Fruit fly (Drosophila melanogaster) whole organism, embryonic: Measurements from ENCODE around the gene CG14190.

Experiments used
- CG10274 ChIP-seq: fragments of 200-800 bp; sonication (Bioruptor generic); optimal IDR thresholded peaks from 3 replicates; lab custom pipeline; 2017; ENCODE audit warnings: missing biosample characterization, mild to moderate bottlenecking, missing genetic modification characterization
- CG10366 ChIP-seq: fragments of 200-800 bp; sonication (Bioruptor generic); IDR thresholded peaks from 2 replicates; pipeline ENCODE4 v1.3.6; 2022; ENCODE audit warnings: missing biosample characterization, missing genetic modification characterization
- CG10979 ChIP-seq: fragments of 200-800 bp; sonication (Bioruptor generic); optimal IDR thresholded peaks from 2 replicates; lab custom pipeline; 2018; ENCODE audit warnings: missing biosample characterization, mild to moderate bottlenecking, missing genetic modification characterization, moderate library complexity
- CG11695 ChIP-seq: fragments of 200-800 bp; sonication (Bioruptor generic); IDR thresholded peaks from 3 replicates; pipeline ENCODE4 v1.3.6; 2022; ENCODE audit warnings: missing biosample characterization, missing genetic modification characterization
- CG13123 ChIP-seq: fragments of 200-800 bp; sonication (Bioruptor generic); optimal IDR thresholded peaks from 2 replicates; lab custom pipeline; 2016; ENCODE audit warnings: missing biosample characterization, missing genetic modification characterization
- CG15011 ChIP-seq: fragments of 200-800 bp; sonication (Bioruptor generic); optimal IDR thresholded peaks from 3 replicates; lab custom pipeline; 2018; ENCODE audit warnings: missing biosample characterization, mild to moderate bottlenecking, missing genetic modification characterization
- CG17186 ChIP-seq: fragments of 200-800 bp; sonication (Bioruptor generic); optimal IDR thresholded peaks from 3 replicates; lab custom pipeline; 2017; ENCODE audit warnings: missing biosample characterization, missing genetic modification reagents, missing genetic modification characterization
- CG17568 ChIP-seq: fragments of 200-800 bp; sonication (Bioruptor generic); optimal IDR thresholded peaks from 2 replicates; lab custom pipeline; 2018; ENCODE audit warnings: missing biosample characterization, mild to moderate bottlenecking, missing genetic modification characterization, moderate library complexity
- CG17612 ChIP-seq: fragments of 200-800 bp; sonication (Bioruptor generic); IDR thresholded peaks from 2 replicates; pipeline ENCODE4 v1.3.6; 2022; ENCODE audit warnings: missing biosample characterization, missing genetic modification characterization
- CG17829 ChIP-seq: fragments of 200-800 bp; optimal IDR thresholded peaks from 2 replicates; lab custom pipeline; 2019; ENCODE audit warnings: missing biosample characterization, mild to moderate bottlenecking, missing genetic modification characterization, moderate library complexity
- CG2199 ChIP-seq: fragments of 200-800 bp; sonication (Bioruptor generic); IDR thresholded peaks from 3 replicates; pipeline ENCODE4 v1.3.6; 2022; ENCODE audit warnings: missing biosample characterization, missing genetic modification characterization
- CG3726 ChIP-seq: fragments of 200-800 bp; sonication (Bioruptor generic); IDR thresholded peaks from 3 replicates; pipeline ENCODE4, ENCODE4 v1.3.6; 2022; ENCODE audit warnings: missing biosample characterization, missing genetic modification characterization
- CG3847 ChIP-seq: fragments of 200-800 bp; sonication (Bioruptor generic); IDR thresholded peaks from 2 replicates; pipeline ENCODE4 v1.3.6; 2022; ENCODE audit warnings: missing biosample characterization, missing genetic modification characterization
- CG4404 ChIP-seq: fragments of 200-800 bp; sonication (Bioruptor generic); IDR thresholded peaks from 2 replicates; pipeline ENCODE4 v1.3.6; 2022; ENCODE audit warnings: missing biosample characterization, missing genetic modification characterization
- CG4424 ChIP-seq: fragments of 200-800 bp; sonication (Bioruptor generic); optimal IDR thresholded peaks from 3 replicates; lab custom pipeline; 2016; ENCODE audit warnings: missing biosample characterization, missing genetic modification characterization
- CG8290 ChIP-seq, 3 experiments: fragments of 200-800 bp; sonication (Bioruptor generic); optimal IDR thresholded peaks; 2 replicates each; lab custom pipeline; 2016 to 2019; ENCODE audit warnings: missing biosample characterization in 3 of 3, missing genetic modification characterization in 3 of 3, mild to moderate bottlenecking in 2 of 3, moderate library complexity in 1 of 3
- CG8924 ChIP-seq: fragments of 200-800 bp; optimal IDR thresholded peaks from 3 replicates; lab custom pipeline; 2019; ENCODE audit warnings: missing biosample characterization, mild to moderate bottlenecking, missing genetic modification characterization, moderate library complexity
- CG9817 ChIP-seq: fragments of 200-800 bp; sonication (Bioruptor generic); optimal IDR thresholded peaks from 2 replicates; lab custom pipeline; 2018; ENCODE audit warnings: missing biosample characterization, mild to moderate bottlenecking, missing genetic modification characterization, moderate library complexity
- CG9932 ChIP-seq: fragments of 200-800 bp; sonication (Bioruptor generic); IDR thresholded peaks from 2 replicates; pipeline ENCODE4 v1.3.6; 2022; ENCODE audit warnings: missing biosample characterization, missing genetic modification characterization
- Dref ChIP-seq: fragments of 200-800 bp; sonication (Bioruptor generic); IDR thresholded peaks from 2 replicates; pipeline ENCODE4 v1.3.6; 2022; ENCODE audit warnings: missing biosample characterization, missing genetic modification characterization
- E2f1 ChIP-seq: fragments of 200-800 bp; sonication (Bioruptor generic); IDR thresholded peaks from 2 replicates; pipeline ENCODE4 v1.3.6; 2022; ENCODE audit warnings: missing biosample characterization, missing genetic modification characterization
- Ets65A ChIP-seq: fragments of 200-800 bp; sonication (Bioruptor generic); peaks from one replicate; lab custom pipeline; 2016; ENCODE audit warnings: missing biosample characterization, missing genetic modification characterization
- Lim3 ChIP-seq: fragments of 200-800 bp; sonication (Bioruptor generic); IDR thresholded peaks from 2 replicates; pipeline ENCODE4 v1.3.6; 2022; ENCODE audit warnings: missing biosample characterization, missing genetic modification characterization
- Med ChIP-seq: fragments of 200-800 bp; sonication (Bioruptor generic); peaks from one replicate; lab custom pipeline; 2016; ENCODE audit warnings: missing biosample characterization, missing genetic modification characterization, mild to moderate bottlenecking, inconsistent platforms, moderate library complexity
- Sox100B ChIP-seq: fragments of 200-800 bp; sonication (Bioruptor generic); optimal IDR thresholded peaks from 3 replicates; lab custom pipeline; 2018; ENCODE audit warnings: missing biosample characterization, mild to moderate bottlenecking, missing genetic modification characterization
- Sry-δ ChIP-seq: fragments of 200-800 bp; sonication (Bioruptor generic); optimal IDR thresholded peaks from 2 replicates; lab custom pipeline; 2016; ENCODE audit warnings: missing biosample characterization, missing genetic modification characterization
- Trl ChIP-seq, 3 experiments: fragments of >200 bp in 2 of 3; fragments of 200-800 bp in 1 of 3; sonication (Bioruptor generic) in 1 of 3; optimal IDR thresholded peaks; 2 replicates in 1 of 3; 3 replicates in 2 of 3; lab custom pipeline; 2016 to 2017; ENCODE audit warnings: missing biosample characterization in 1 of 3, missing genetic modification characterization in 1 of 3
- bbx ChIP-seq: fragments of 200-800 bp; sonication (Bioruptor generic); IDR thresholded peaks from 2 replicates; pipeline ENCODE4 v1.3.6; 2022; ENCODE audit warnings: missing biosample characterization, missing genetic modification characterization; ENCODE audit not compliant: partially characterized antibody
- dpn ChIP-seq, 2 experiments: fragments of 200-800 bp; sonication (Bioruptor generic); optimal IDR thresholded peaks; 3 replicates each; lab custom pipeline; 2016; ENCODE audit warnings: missing biosample characterization in 2 of 2, missing genetic modification characterization in 2 of 2
- eve ChIP-seq, 2 experiments: fragments of >200 bp; optimal IDR thresholded peaks; 2 replicates each; lab custom pipeline; 2017; ENCODE audit warnings: missing biosample characterization in 2 of 2, missing genetic modification characterization in 2 of 2
- fd64A ChIP-seq: fragments of 200-800 bp; sonication (Bioruptor generic); optimal IDR thresholded peaks from 3 replicates; lab custom pipeline; 2018; ENCODE audit warnings: missing biosample characterization, mild to moderate bottlenecking, missing genetic modification characterization
- gcm2 ChIP-seq: fragments of 200-800 bp; sonication (Bioruptor generic); optimal IDR thresholded peaks from 2 replicates; lab custom pipeline; 2016; ENCODE audit warnings: missing biosample characterization, missing genetic modification characterization
- grn ChIP-seq: fragments of 200-800 bp; sonication (Bioruptor generic); optimal IDR thresholded peaks from 3 replicates; lab custom pipeline; 2017; ENCODE audit warnings: missing biosample characterization, missing genetic modification characterization
- so ChIP-seq: fragments of 200-800 bp; sonication (Bioruptor generic); IDR thresholded peaks from 3 replicates; pipeline ENCODE4 v1.3.6; 2022; ENCODE audit warnings: missing biosample characterization, missing genetic modification characterization
- trh ChIP-seq: fragments of 200-800 bp; sonication (Bioruptor generic); optimal IDR thresholded peaks from 2 replicates; lab custom pipeline; 2016; ENCODE audit warnings: missing biosample characterization, missing genetic modification characterization

Gene CG14190

dm6 chrX:19073878-19074277, 17.2 kb downstream of the CG14190 start (continued):
- TF ChIP-seq bbx (GFP tag; lab: Robert Waterston, UW) (no peak), CG4424 (GFP tag; lab: Kevin White, UChicago) (no peak), grn (GFP tag; lab: Kevin White, UChicago) (peak; percentile 76), CG11695 (GFP tag; lab: Robert Waterston, UW) (no peak), dpn (GFP tag; optimal IDR thresholded peaks at IDR 0.05; lab: Kevin White, UChicago) (no peak), Lim3 (no peak), fd64A (GFP tag; lab: Kevin White, UChicago) (no peak)

dm6 chrX:19074585-19074984, 17.9 kb downstream of the CG14190 start:
- TF ChIP-seq CG13123 (GFP tag; lab: Kevin White, UChicago), result no peak
- no peak for TF ChIP-seq CG9817 (tag; lab: Kevin White, UChicago)
- peak; percentile 87 for TF ChIP-seq CG8290 (GFP tag; optimal IDR thresholded peaks at IDR 0.05; lab: Kevin White, UChicago)
- peak; percentile 7 to 69 for TF ChIP-seq CG8290 (tag; optimal IDR thresholded peaks at IDR 0.05; lab: Kevin White, UChicago)
- TF ChIP-seq CG15011 (GFP tag; lab: Kevin White, UChicago), result no peak
- TF ChIP-seq CG17612 (GFP tag; lab: Robert Waterston, UW), result peak; percentile 86
- peak; percentile 19 for TF ChIP-seq Med

- TF ChIP-seq CG8924 (tag; lab: Kevin White, UChicago), result no peak
- TF ChIP-seq Trl (optimal IDR thresholded peaks at IDR 0.05; lab: Kevin White, UChicago), result no peak
- TF ChIP-seq Trl (GFP tag; optimal IDR thresholded peaks at IDR 0.05; lab: Kevin White, UChicago), result no peak
- TF ChIP-seq CG9932 (GFP tag; lab: Robert Waterston, UW), result no peak
- no peak for TF ChIP-seq Dref (GFP tag; lab: Robert Waterston, UW)
- TF ChIP-seq Ets65A (GFP tag; lab: Kevin White, UChicago), result no peak
- TF ChIP-seq CG10366 (GFP tag; lab: Robert Waterston, UW), result no peak
- no peak for TF ChIP-seq so
- TF ChIP-seq CG10979 (tag; lab: Kevin White, UChicago), result no peak
- TF ChIP-seq Sox100B (GFP tag; lab: Kevin White, UChicago), result no peak
- TF ChIP-seq eve (GFP tag; optimal IDR thresholded peaks at IDR 0.05; lab: Kevin White, UChicago), result no peak
- TF ChIP-seq Sry-δ, result no peak
- TF ChIP-seq CG17568 (GFP tag; lab: Kevin White, UChicago), result no peak
- no peak for TF ChIP-seq CG3726 (GFP tag; lab: Robert Waterston, UW)
- no peak for TF ChIP-seq E2f1 (GFP tag; lab: Robert Waterston, UW)
- TF ChIP-seq CG17186 (GFP tag; lab: Kevin White, UChicago), result no peak
- TF ChIP-seq CG17829 (tag; lab: Kevin White, UChicago), result no peak
- TF ChIP-seq gcm2 (GFP tag; lab: Kevin White, UChicago), result no peak
These were observed 20.7 kb downstream of the CG14190 start, which contains the start of gene CG7406 for dm6 chrX:19077420-19077819. Gene CG7406, plus strand, starts transcription at chrX:19077720.

dm6 chrX:19081365-19081764, 24.7 kb downstream of the CG14190 start, which contains the start of gene CG14191:
Gene CG14191, plus strand, starts transcription at chrX:19081665.
- no peak for TF ChIP-seq CG4404 (GFP tag; lab: Robert Waterston, UW)
- TF ChIP-seq CG3847 (GFP tag; lab: Robert Waterston, UW), result no peak
- no peak for TF ChIP-seq trh (GFP tag; lab: Kevin White, UChicago)
- no peak for TF ChIP-seq CG10274 (GFP tag; lab: Kevin White, UChicago)
- no peak for TF ChIP-seq CG2199 (GFP tag; lab: Robert Waterston, UW)
